Worm (Caenorhabditis elegans): ENCODE data around the gene srh-190.

The srh-190 gene

ce11 chrV:3916480-3916879, 13.6 kb downstream of the srh-190 start, which contains the start of gene srx-67:
Gene srx-67 (plus strand): TSS chrV:3916780.
- TF ChIP-seq aha-1 (tag) (peak; percentile 74), hlh-11 (tag; optimal IDR thresholded peaks at IDR 0.05) (no peak)

- TF ChIP-seq ztf-11 (tag; optimal IDR thresholded peaks at IDR 0.05) (no peak), attf-4 (tag; optimal IDR thresholded peaks at IDR 0.05) (no peak), egl-27 (tag; optimal IDR thresholded peaks at IDR 0.05) (no peak), daf-12 (tag; optimal IDR thresholded peaks at IDR 0.05) (no peak), fos-1 (tag; optimal IDR thresholded peaks at IDR 0.05) (no peak), nhr-6 (tag; optimal IDR thresholded peaks at IDR 0.05) (no peak)
These were observed 16.4 kb downstream of the srh-190 start, which contains the start of gene srx-66 for ce11 chrV:3919289-3919688. Gene srx-66 (plus strand): TSS chrV:3919589.

- no peak for TF ChIP-seq zag-1 (tag; optimal IDR thresholded peaks at IDR 0.05)
These were observed 18.7 kb downstream of the srh-190 start, which contains the start of gene srx-65 for ce11 chrV:3921635-3922034. Gene srx-65 (plus strand): TSS chrV:3921935.

- TF ChIP-seq ceh-82 (tag; optimal IDR thresholded peaks at IDR 0.05) (no peak), unc-62 (GFP tag; optimal IDR thresholded peaks at IDR 0.05 in 1 of 2) (peak in 1 of 2 experiments; percentile 97), unc-62 (tag; optimal IDR thresholded peaks at IDR 0.05) (no peak)
These were observed 19.6 kb downstream of the srh-190 start for ce11 chrV:3922547-3922946.

DNA sequence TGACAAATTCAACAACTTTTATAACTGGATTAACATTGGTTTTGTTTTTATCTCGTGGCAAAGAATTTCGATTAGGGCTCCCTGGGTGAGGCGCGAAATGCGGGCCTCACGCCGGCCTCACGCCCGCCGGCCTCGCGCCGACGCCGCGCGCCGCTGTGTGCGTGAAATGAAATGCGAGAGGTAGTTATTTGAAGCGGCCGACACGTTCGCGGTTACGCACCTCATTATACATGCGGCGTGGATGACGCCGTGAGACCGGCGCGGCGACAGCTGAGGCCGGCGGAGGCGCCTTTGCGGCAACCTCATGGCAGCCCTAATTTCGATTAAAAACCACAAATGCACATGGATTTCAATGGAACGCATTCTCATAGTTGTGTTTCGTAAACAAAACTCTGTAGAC, 24.6 kb downstream of the srh-190 start:
- TF ChIP-seq ceh-44 (GFP tag; IDR thresholded peaks at IDR 0.05) (no peak), jun-1 (tag; optimal IDR thresholded peaks at IDR 0.05) (no peak), lin-39 (tag; optimal IDR thresholded peaks at IDR 0.05) (no peak), lir-3 (tag; optimal IDR thresholded peaks at IDR 0.05) (no peak), Y5F2A.4 (GFP tag; optimal IDR thresholded peaks at IDR 0.05) (no peak), F26F4.8 (GFP tag; conservative IDR thresholded peaks at IDR 0.05) (no peak), set-16 (GFP tag; IDR thresholded peaks at IDR 0.05) (peak; percentile 92), sdz-12 (GFP tag; optimal IDR thresholded peaks at IDR 0.05) (no peak), ces-1 (GFP tag; optimal IDR thresholded peaks at IDR 0.05) (no peak), saeg-2 (GFP tag; IDR thresholded peaks at IDR 0.05) (no peak), arid-1 (GFP tag; conservative IDR thresholded peaks at IDR 0.05) (no peak), madf-5 (GFP tag; IDR thresholded peaks at IDR 0.05) (0 out of 4 replicates have a peak, but pooled peaks of 1 of the 2 experiments have one; percentile 8), ztf-7 (tag; optimal IDR thresholded peaks at IDR 0.05) (no peak), nhr-10 (tag; optimal IDR thresholded peaks at IDR 0.05) (no peak)

ce11 chrV:3929099-3929498, 26.2 kb downstream of the srh-190 start, which contains the start of gene srx-64:
Gene srx-64 (plus strand): TSS chrV:3929399.
- no peak for TF ChIP-seq aha-1 (tag)
- TF ChIP-seq nhr-28 (tag; optimal IDR thresholded peaks at IDR 0.05) = no peak
- TF ChIP-seq Y5F2A.4 (GFP tag; optimal IDR thresholded peaks at IDR 0.05) = no peak
- no peak for TF ChIP-seq ceh-32 (tag; optimal IDR thresholded peaks at IDR 0.05; ENCODE audit: poor library complexity)
- TF ChIP-seq ZK337.2 (GFP tag; IDR thresholded peaks at IDR 0.05) = no peak
- no peak for TF ChIP-seq pqm-1 (tag; optimal IDR thresholded peaks at IDR 0.05)
- TF ChIP-seq lin-1 (GFP tag; IDR thresholded peaks at IDR 0.05) = no peak
- no peak for TF ChIP-seq tra-1 (GFP tag; IDR thresholded peaks at IDR 0.05)
- no peak for TF ChIP-seq aly-2 (tag; optimal IDR thresholded peaks at IDR 0.05)
- TF ChIP-seq php-3 (GFP tag; IDR thresholded peaks at IDR 0.05) = no peak
- no peak for TF ChIP-seq mxl-3 (GFP tag; optimal IDR thresholded peaks at IDR 0.05)
- TF ChIP-seq F44E2.7 (GFP tag; IDR thresholded peaks at IDR 0.05) = no peak

All from whole organism, L4 larva.